Worm (Caenorhabditis elegans) whole organism, late embryonic: ENCODE data around the gene ZK856.6.

ENCODE experiments used
- C38D4.7 ChIP-seq: fragments of 200-800 bp; sonication (Bioruptor generic); optimal IDR thresholded peaks from 2 replicates; lab custom pipeline; 2018; ENCODE audit warnings: mild to moderate bottlenecking, missing genetic modification characterization, moderate library complexity, missing compliant biosample characterization
- K02D7.2 ChIP-seq: sonication (generic microtip); optimal IDR thresholded peaks from 2 replicates; lab custom pipeline; 2017; ENCODE audit warnings: mild to moderate bottlenecking, missing genetic modification characterization, missing compliant biosample characterization
- T23F11.4 ChIP-seq: fragments of 200-800 bp; sonication (Bioruptor generic); optimal IDR thresholded peaks from 2 replicates; lab custom pipeline; 2018; ENCODE audit warnings: mild to moderate bottlenecking, missing genetic modification characterization, missing compliant biosample characterization
- Y22D7AL.16 ChIP-seq: sonication (generic microtip); optimal IDR thresholded peaks from 2 replicates; lab custom pipeline; 2016; ENCODE audit warnings: missing genetic modification characterization, missing compliant biosample characterization
- ahr-1 ChIP-seq: sonication (generic microtip); optimal IDR thresholded peaks from 2 replicates; lab custom pipeline; 2016; ENCODE audit warnings: missing genetic modification characterization, missing compliant biosample characterization
- ama-1 ChIP-seq: fragments of 150-350 bp; optimal IDR thresholded peaks from 2 replicates; lab custom pipeline; 2014
- ceh-18 ChIP-seq: sonication (generic microtip); optimal IDR thresholded peaks from 2 replicates; lab custom pipeline; 2016; ENCODE audit warnings: missing genetic modification characterization, missing compliant biosample characterization
- ceh-19 ChIP-seq: fragments of 200-800 bp; sonication (Bioruptor generic); optimal IDR thresholded peaks from 2 replicates; lab custom pipeline; 2018; ENCODE audit warnings: mild to moderate bottlenecking, missing genetic modification characterization, missing compliant biosample characterization
- ceh-2 ChIP-seq: sonication (generic microtip); optimal IDR thresholded peaks from 2 replicates; lab custom pipeline; 2016; ENCODE audit warnings: missing genotype, missing genetic modification characterization, missing compliant biosample characterization
- ceh-22 ChIP-seq: sonication (generic microtip); optimal IDR thresholded peaks from 2 replicates; lab custom pipeline; 2017; ENCODE audit warnings: missing biosample characterization, missing genetic modification characterization
- ceh-24 ChIP-seq: sonication (generic microtip); optimal IDR thresholded peaks from 2 replicates; lab custom pipeline; 2016; ENCODE audit warnings: mild to moderate bottlenecking, missing genetic modification characterization, missing compliant biosample characterization
- ceh-31 ChIP-seq: sonication (generic microtip); optimal IDR thresholded peaks from 2 replicates; lab custom pipeline; 2016; ENCODE audit warnings: missing genetic modification characterization, missing compliant biosample characterization
- che-1 ChIP-seq: sonication (generic microtip); optimal IDR thresholded peaks from 2 replicates; lab custom pipeline; 2016; ENCODE audit warnings: mild to moderate bottlenecking, missing genetic modification characterization, missing compliant biosample characterization
- dve-1 ChIP-seq: sonication (generic microtip); optimal IDR thresholded peaks from 2 replicates; lab custom pipeline; 2017; ENCODE audit warnings: antibody characterized with exemption, mild to moderate bottlenecking, missing genetic modification characterization, missing compliant biosample characterization
- elt-2 ChIP-seq: sonication (generic microtip); optimal IDR thresholded peaks from 2 replicates; lab custom pipeline; 2016; ENCODE audit warnings: missing genetic modification reagents, missing genetic modification characterization, missing compliant biosample characterization
- fax-1 ChIP-seq: sonication (generic microtip); optimal IDR thresholded peaks from 2 replicates; lab custom pipeline; 2016; ENCODE audit warnings: missing genotype, missing genetic modification characterization, missing compliant biosample characterization
- gmeb-2 ChIP-seq: sonication (generic microtip); optimal IDR thresholded peaks from 2 replicates; lab custom pipeline; 2016; ENCODE audit warnings: missing genetic modification characterization, inconsistent platforms, missing compliant biosample characterization
- hlh-13 ChIP-seq: fragments of 200-800 bp; sonication (Bioruptor generic); optimal IDR thresholded peaks from 2 replicates; lab custom pipeline; 2018; ENCODE audit warnings: mild to moderate bottlenecking, missing genetic modification characterization, missing compliant biosample characterization
- hlh-30 ChIP-seq: sonication (generic microtip); optimal IDR thresholded peaks from 2 replicates; lab custom pipeline; 2017; ENCODE audit warnings: antibody characterized with exemption, missing genetic modification characterization, missing compliant biosample characterization; ENCODE audit not compliant: insufficient read depth
- hlh-6 ChIP-seq: sonication (generic microtip); optimal IDR thresholded peaks from 2 replicates; lab custom pipeline; 2016; ENCODE audit warnings: missing genotype, missing genetic modification characterization, missing compliant biosample characterization
- hlh-8 ChIP-seq: sonication (generic microtip); optimal IDR thresholded peaks from 2 replicates; lab custom pipeline; 2016; ENCODE audit warnings: missing genotype, missing genetic modification characterization, missing compliant biosample characterization
- lim-6 ChIP-seq: sonication (generic microtip); optimal IDR thresholded peaks from 2 replicates; lab custom pipeline; 2016; ENCODE audit warnings: missing genetic modification characterization, missing compliant biosample characterization
- madf-2 ChIP-seq: sonication (generic microtip); optimal IDR thresholded peaks from 2 replicates; lab custom pipeline; 2017; ENCODE audit warnings: missing genetic modification characterization, missing compliant biosample characterization
- mec-3 ChIP-seq: sonication (generic microtip); optimal IDR thresholded peaks from 2 replicates; lab custom pipeline; 2016; ENCODE audit warnings: borderline replicate concordance, missing genetic modification characterization, missing compliant biosample characterization
- nfya-1 ChIP-seq: sonication (generic microtip); optimal IDR thresholded peaks from 2 replicates; lab custom pipeline; 2017; ENCODE audit warnings: missing genetic modification characterization, mild to moderate bottlenecking, missing compliant biosample characterization, antibody characterized with exemption, moderate library complexity
- nhr-11 ChIP-seq: fragments of 150-350 bp; optimal IDR thresholded peaks from 2 replicates; lab custom pipeline; 2014; ENCODE audit warnings: missing biosample characterization, missing genetic modification characterization
- npax-4 ChIP-seq: sonication (generic microtip); optimal IDR thresholded peaks from 2 replicates; lab custom pipeline; 2016; ENCODE audit warnings: missing genetic modification characterization, missing compliant biosample characterization
- pag-3 ChIP-seq: sonication (generic microtip); optimal IDR thresholded peaks from 2 replicates; lab custom pipeline; 2016; ENCODE audit warnings: missing compliant biosample characterization, missing genetic modification characterization, borderline replicate concordance
- pat-9 ChIP-seq: fragments of 200-800 bp; sonication (Bioruptor generic); optimal IDR thresholded peaks from 2 replicates; lab custom pipeline; 2018; ENCODE audit warnings: mild to moderate bottlenecking, missing genetic modification characterization, moderate library complexity, missing compliant biosample characterization
- pha-4 ChIP-seq: fragments of 150-350 bp; optimal IDR thresholded peaks from 2 replicates; lab custom pipeline; 2018; ENCODE audit warnings: missing biosample characterization, missing genetic modification reagents, missing genetic modification characterization
- ref-2 ChIP-seq: sonication (generic microtip); optimal IDR thresholded peaks from 2 replicates; lab custom pipeline; 2016; ENCODE audit warnings: missing genetic modification characterization, missing compliant biosample characterization
- rnt-1 ChIP-seq: sonication (generic microtip); optimal IDR thresholded peaks from 2 replicates; lab custom pipeline; 2016; ENCODE audit warnings: missing genetic modification characterization, missing compliant biosample characterization
- sdc-2 ChIP-seq: sonication (generic microtip); optimal IDR thresholded peaks from 2 replicates; lab custom pipeline; 2016; ENCODE audit warnings: missing genotype, missing genetic modification characterization, missing compliant biosample characterization
- sox-2 ChIP-seq: fragments of 200-800 bp; sonication (Bioruptor generic); IDR thresholded peaks from 2 replicates; pipeline ENCODE4 v1.3.6; 2022; ENCODE audit warnings: missing genetic modification reagents, missing genetic modification characterization, missing compliant biosample characterization
- tbx-2 ChIP-seq: sonication (generic microtip); optimal IDR thresholded peaks from 2 replicates; lab custom pipeline; 2016; ENCODE audit warnings: missing genetic modification characterization, missing compliant biosample characterization
- ttx-3 ChIP-seq: sonication (generic microtip); optimal IDR thresholded peaks from 2 replicates; lab custom pipeline; 2016; ENCODE audit warnings: missing genetic modification reagents, missing genetic modification characterization, missing compliant biosample characterization
- unc-3 ChIP-seq, 2 experiments: fragments of 200-800 bp in 1 of 2; sonication (Bioruptor generic) in 1 of 2; sonication (generic microtip) in 1 of 2; conservative IDR thresholded peaks in 1 of 2; optimal IDR thresholded peaks in 1 of 2; 2 replicates each; pipeline versions ENCODE4 v1.3.6 to Lab custom; 2016 to 2022; ENCODE audit warnings: missing compliant biosample characterization in 2 of 2, missing genetic modification characterization in 2 of 2, missing genetic modification reagents in 1 of 2
- unc-55 ChIP-seq: sonication (generic microtip); optimal IDR thresholded peaks from 2 replicates; lab custom pipeline; 2017; ENCODE audit warnings: missing biosample characterization, missing genetic modification reagents, missing genetic modification characterization
- unc-86 ChIP-seq: sonication (generic microtip); optimal IDR thresholded peaks from 2 replicates; lab custom pipeline; 2016; ENCODE audit warnings: missing genetic modification characterization, missing compliant biosample characterization

Gene ZK856.6

DNA sequence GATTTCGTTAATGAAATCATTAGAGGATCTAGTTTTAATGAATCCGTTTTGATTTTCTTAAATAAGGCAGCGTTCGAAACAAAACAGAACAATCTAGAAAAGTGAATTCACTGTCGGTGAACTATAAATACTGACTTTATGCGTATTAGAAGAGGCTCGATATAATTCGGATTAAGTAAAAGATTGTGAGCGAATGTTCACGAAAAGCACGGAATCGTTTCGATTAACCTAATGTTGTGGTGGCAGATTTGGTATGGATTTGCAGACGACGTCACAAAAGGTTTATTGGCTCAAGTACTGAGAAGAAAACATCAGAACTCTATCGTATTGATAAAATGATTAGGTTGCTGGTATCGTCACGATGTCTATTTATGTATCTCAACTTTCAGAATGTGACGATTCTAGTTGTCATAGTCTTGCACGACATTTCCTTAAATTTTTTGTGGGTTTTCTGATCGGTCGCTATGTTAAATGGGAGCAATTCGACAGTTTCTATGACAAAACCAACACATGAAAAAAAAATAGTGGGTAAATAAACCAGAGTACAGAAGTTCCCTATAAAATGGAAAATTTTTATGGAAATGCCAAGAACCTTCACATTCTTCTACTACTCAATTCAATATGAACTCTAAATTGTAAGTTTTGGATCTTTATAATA, 30.9 kb downstream of the ZK856.6 start, which contains the start of the genes pyt-1 and fipr-7:
Gene pyt-1, minus strand, starts transcription at position 101 of the 658 bp plus-strand sequence.
Gene fipr-7, plus strand, starts transcription at position 608 of the 658 bp plus-strand sequence.
- TF ChIP-seq C38D4.7 (GFP tag; lab: Kevin White, UChicago): no peak
- TF ChIP-seq ama-1 (lab: Kevin White, UChicago): no peak
- TF ChIP-seq dve-1 (tag; lab: Kevin White, UChicago): no peak
- TF ChIP-seq rnt-1 (tag; lab: Kevin White, UChicago): no peak
- TF ChIP-seq madf-2 (tag; lab: Kevin White, UChicago): no peak
- TF ChIP-seq T23F11.4 (GFP tag; lab: Kevin White, UChicago): no peak
- TF ChIP-seq unc-86 (tag; lab: Kevin White, UChicago): no peak
- TF ChIP-seq ahr-1 (tag; lab: Kevin White, UChicago): no peak
- TF ChIP-seq tbx-2: no peak
- TF ChIP-seq pag-3 (tag; lab: Kevin White, UChicago): no peak
- TF ChIP-seq ceh-2 (tag; lab: Kevin White, UChicago): no peak
- no peak for TF ChIP-seq hlh-6 (tag; lab: Kevin White, UChicago)
- TF ChIP-seq Y22D7AL.16: no peak
- TF ChIP-seq che-1 (tag; lab: Kevin White, UChicago): no peak
- TF ChIP-seq nhr-11: no peak
- no peak for TF ChIP-seq nfya-1 (tag; lab: Kevin White, UChicago)
- TF ChIP-seq ceh-18: no peak

DNA sequence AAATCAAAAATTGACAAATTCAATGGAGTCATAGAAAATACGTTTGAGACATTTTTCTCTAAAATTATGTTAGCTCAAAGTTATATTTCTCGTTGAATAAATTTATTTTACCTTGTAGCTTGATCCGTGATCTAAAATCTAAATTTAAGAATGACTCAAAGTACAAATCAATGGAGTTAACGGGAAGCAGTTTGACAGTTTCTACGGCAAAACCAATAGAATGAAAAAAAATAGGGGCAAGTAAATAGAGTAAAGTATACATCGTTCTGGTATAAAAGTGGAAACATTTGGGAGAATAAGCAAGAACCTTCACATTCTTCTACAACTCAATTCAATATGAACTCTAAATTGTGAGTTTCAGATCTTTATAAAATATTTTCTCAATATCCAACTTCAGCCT, 32.4 kb downstream of the ZK856.6 start, which contains the start of gene fipr-6:
Gene fipr-6, plus strand, starts transcription at position 301 of the 400 bp plus-strand sequence.
- TF ChIP-seq pat-9 (tag; lab: Kevin White, UChicago): no peak
- no peak for TF ChIP-seq Y22D7AL.16
- no peak for TF ChIP-seq lim-6 (tag; lab: Kevin White, UChicago)
- TF ChIP-seq ref-2: no peak
- no peak for TF ChIP-seq hlh-30
- TF ChIP-seq hlh-13: no peak
- TF ChIP-seq elt-2 (tag; lab: Kevin White, UChicago): no peak
- no peak for TF ChIP-seq sdc-2

DNA sequence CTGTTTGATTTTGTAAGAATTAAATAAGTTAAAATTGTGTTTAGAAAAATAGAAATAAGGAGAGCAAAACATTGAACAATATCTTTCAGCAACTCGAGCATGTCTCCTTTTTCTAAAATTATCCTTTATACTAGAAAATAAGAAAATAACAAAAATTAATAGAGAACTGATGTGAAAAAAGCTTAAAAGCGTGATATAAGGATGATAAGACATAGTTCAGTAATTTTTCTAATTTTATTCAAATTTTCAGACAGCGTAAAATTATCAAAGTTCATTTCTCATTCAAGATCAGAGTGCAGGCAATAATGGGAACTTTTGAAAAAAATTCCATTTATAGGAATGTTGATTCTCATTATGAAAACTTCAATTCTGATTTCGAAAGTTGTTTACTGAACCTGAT, 34.8 kb downstream of the ZK856.6 start, which contains the start of gene str-182:
Gene str-182, minus strand, starts transcription at position 101 of the 400 bp plus-strand sequence.
- TF ChIP-seq madf-2 (tag; lab: Kevin White, UChicago) (no peak), sdc-2 (no peak), T23F11.4 (GFP tag; lab: Kevin White, UChicago) (no peak), mec-3 (tag; lab: Kevin White, UChicago) (no peak), pha-4 (tag; lab: Kevin White, UChicago) (no peak), gmeb-2 (tag; lab: Kevin White, UChicago) (no peak), fax-1 (no peak), pag-3 (tag; lab: Kevin White, UChicago) (no peak), hlh-6 (tag; lab: Kevin White, UChicago) (no peak), unc-86 (tag; lab: Kevin White, UChicago) (no peak), unc-3 (GFP tag; conservative IDR thresholded peaks at IDR 0.05; lab: Robert Waterston, UW) (no peak), unc-3 (tag; optimal IDR thresholded peaks at IDR 0.05; lab: Kevin White, UChicago) (no peak), ceh-22 (no peak), K02D7.2 (no peak), npax-4 (tag; lab: Kevin White, UChicago) (no peak), lim-6 (tag; lab: Kevin White, UChicago) (no peak), ttx-3 (tag; lab: Kevin White, UChicago) (no peak), nfya-1 (tag; lab: Kevin White, UChicago) (no peak), ama-1 (lab: Kevin White, UChicago) (no peak), C38D4.7 (GFP tag; lab: Kevin White, UChicago) (no peak), hlh-30 (no peak)

DNA sequence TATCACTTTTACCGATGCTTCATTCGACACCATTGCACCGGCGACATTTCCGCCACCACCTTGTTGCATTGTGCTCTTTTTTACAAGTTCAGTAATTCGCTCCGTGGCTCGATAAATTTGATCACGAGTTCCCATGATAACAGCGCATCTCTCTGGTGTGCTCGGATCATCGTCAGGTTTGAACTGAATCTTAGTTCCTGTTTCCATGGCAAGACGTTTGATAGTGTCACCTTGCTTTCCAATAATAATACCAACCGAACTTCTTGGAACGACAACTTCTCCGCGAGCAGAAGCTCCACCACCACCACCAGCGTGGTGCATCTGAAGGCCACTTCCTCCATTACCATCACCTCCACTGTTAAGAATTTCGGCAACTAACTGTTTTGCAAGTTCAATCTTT, 38.7 kb downstream of the ZK856.6 start:
- TF ChIP-seq Y22D7AL.16: no peak
- no peak for TF ChIP-seq sox-2 (GFP tag; lab: Robert Waterston, UW)
- no peak for TF ChIP-seq unc-55
- no peak for TF ChIP-seq ceh-31 (tag; lab: Kevin White, UChicago)
- no peak for TF ChIP-seq hlh-8 (tag; lab: Kevin White, UChicago)
- no peak for TF ChIP-seq sdc-2
- TF ChIP-seq ahr-1 (tag; lab: Kevin White, UChicago): no peak
- no peak for TF ChIP-seq ceh-19 (GFP tag; lab: Kevin White, UChicago)
- TF ChIP-seq madf-2 (tag; lab: Kevin White, UChicago): no peak
- no peak for TF ChIP-seq ceh-24 (tag; lab: Kevin White, UChicago)
- no peak for TF ChIP-seq hlh-6 (tag; lab: Kevin White, UChicago)
- TF ChIP-seq elt-2 (tag; lab: Kevin White, UChicago): no peak
- TF ChIP-seq unc-86 (tag; lab: Kevin White, UChicago): no peak
